Worm (Caenorhabditis elegans) whole organism, early embryonic: Measurements from ENCODE around the gene cyp-13A6.

Source experiments
- B0310.2 ChIP-seq: sonication (generic microtip); optimal IDR thresholded peaks from 2 replicates; lab custom pipeline; 2016; ENCODE audit warnings: mild to moderate bottlenecking, missing genetic modification characterization, missing compliant biosample characterization
- F13C5.2 ChIP-seq: sonication (generic microtip); optimal IDR thresholded peaks from 2 replicates; lab custom pipeline; 2017; ENCODE audit warnings: mild to moderate bottlenecking, missing genetic modification characterization, inconsistent platforms, missing compliant biosample characterization
- aly-1 ChIP-seq: sonication (generic microtip); optimal IDR thresholded peaks from 2 replicates; lab custom pipeline; 2016; ENCODE audit warnings: missing genetic modification characterization, missing compliant biosample characterization
- ama-1 ChIP-seq: fragments of 150-350 bp; optimal IDR thresholded peaks from 2 replicates; lab custom pipeline; 2014
- ceh-13 ChIP-seq: fragments of 200-800 bp; sonication (Bioruptor generic); optimal IDR thresholded peaks from 2 replicates; lab custom pipeline; 2018; ENCODE audit warnings: mild to moderate bottlenecking, missing genetic modification characterization, missing compliant biosample characterization
- ceh-36 ChIP-seq: sonication (generic microtip); optimal IDR thresholded peaks from 2 replicates; lab custom pipeline; 2016; ENCODE audit warnings: missing genetic modification characterization, inconsistent platforms, missing compliant biosample characterization
- ets-7 ChIP-seq: sonication (generic microtip); optimal IDR thresholded peaks from 2 replicates; lab custom pipeline; 2016; ENCODE audit warnings: missing genotype, missing genetic modification characterization, missing compliant biosample characterization
- flt-1 ChIP-seq: fragments of 200-800 bp; sonication (Bioruptor generic); IDR thresholded peaks from 2 replicates; pipeline ENCODE4 v1.3.6; 2022; ENCODE audit warnings: missing genetic modification characterization, missing compliant biosample characterization
- hmbx-1 ChIP-seq: sonication (generic microtip); optimal IDR thresholded peaks from 2 replicates; lab custom pipeline; 2016; ENCODE audit warnings: mild to moderate bottlenecking, missing genetic modification characterization, missing compliant biosample characterization
- pes-1 ChIP-seq: fragments of 200-800 bp; sonication (Bioruptor generic); IDR thresholded peaks from 2 replicates; pipeline ENCODE4 v1.3.6; 2022; ENCODE audit warnings: missing genetic modification reagents, missing genetic modification characterization, missing compliant biosample characterization
- scrt-1 ChIP-seq: fragments of 200-800 bp; sonication (Bioruptor generic); IDR thresholded peaks from 2 replicates; pipeline ENCODE4 v1.3.6; 2022; ENCODE audit warnings: missing genetic modification characterization, missing compliant biosample characterization
- tbx-11 ChIP-seq: fragments of 200-800 bp; sonication (Bioruptor generic); IDR thresholded peaks from 2 replicates; pipeline ENCODE4 v1.3.6; 2022; ENCODE audit warnings: missing genetic modification characterization, missing compliant biosample characterization
- tbx-37 ChIP-seq: fragments of 200-800 bp; sonication (Bioruptor generic); conservative IDR thresholded peaks from 2 replicates; pipeline ENCODE4 v1.3.6; 2022; ENCODE audit warnings: missing genetic modification reagents, missing genetic modification characterization, missing compliant biosample characterization
- tra-4 ChIP-seq: sonication (generic microtip); optimal IDR thresholded peaks from 2 replicates; lab custom pipeline; 2017; ENCODE audit warnings: missing genetic modification characterization, missing compliant biosample characterization

- no peak for TF ChIP-seq F13C5.2 (tag; lab: Kevin White, UChicago)
- no peak for TF ChIP-seq tbx-11 (GFP tag; lab: Robert Waterston, UW)
- no peak for TF ChIP-seq scrt-1 (GFP tag; lab: Robert Waterston, UW)
- no peak for TF ChIP-seq pes-1 (GFP tag; lab: Robert Waterston, UW)
- no peak for TF ChIP-seq ama-1 (lab: Kevin White, UChicago)
- TF ChIP-seq ets-7, result no peak
- no peak for TF ChIP-seq aly-1 (tag; lab: Kevin White, UChicago)
- TF ChIP-seq ceh-36 (tag; lab: Kevin White, UChicago), result no peak
- TF ChIP-seq ceh-13, result no peak
- TF ChIP-seq tbx-37 (GFP tag; lab: Robert Waterston, UW), result no peak
- no peak for TF ChIP-seq B0310.2 (tag; lab: Kevin White, UChicago)
- no peak for TF ChIP-seq hmbx-1
- no peak for TF ChIP-seq tra-4
- no peak for TF ChIP-seq flt-1 (GFP tag; lab: Robert Waterston, UW)
These were observed 9.4 kb downstream of the cyp-13A6 start, which contains the start of gene cyp-13A3 for ce11 chrII:9793197-9793596.
